Fruit fly (Drosophila melanogaster) whole organism, embryonic: ENCODE measurements around the gene msl-3.

Source experiments
- Aef1 ChIP-seq: fragments of 200-800 bp; sonication (Bioruptor generic); IDR thresholded peaks from 3 replicates; pipeline ENCODE4 v1.3.6; 2022; ENCODE audit warnings: missing biosample characterization, missing genetic modification characterization
- B-H2 ChIP-seq: fragments of 200-800 bp; sonication (Bioruptor generic); optimal IDR thresholded peaks from 2 replicates; lab custom pipeline; 2018; ENCODE audit warnings: missing biosample characterization, mild to moderate bottlenecking, missing genetic modification characterization
- Bgb ChIP-seq: fragments of 200-800 bp; sonication (Bioruptor generic); IDR thresholded peaks from 2 replicates; pipeline ENCODE4 v1.3.6; 2022; ENCODE audit warnings: missing biosample characterization, missing genetic modification characterization; ENCODE audit not compliant: partially characterized antibody
- CG10654 ChIP-seq: fragments of 200-800 bp; sonication (Bioruptor generic); optimal IDR thresholded peaks from 2 replicates; lab custom pipeline; 2016; ENCODE audit warnings: missing biosample characterization, missing genetic modification characterization
- CG11504 ChIP-seq: fragments of 200-800 bp; sonication (Bioruptor generic); optimal IDR thresholded peaks from 3 replicates; lab custom pipeline; 2019; ENCODE audit warnings: missing biosample characterization, mild to moderate bottlenecking, missing genetic modification characterization, moderate library complexity
- CG12299 ChIP-seq: fragments of 200-800 bp; sonication (Bioruptor generic); optimal IDR thresholded peaks from 2 replicates; lab custom pipeline; 2018; ENCODE audit warnings: missing biosample characterization, mild to moderate bottlenecking, missing genetic modification characterization
- CG12659 ChIP-seq: fragments of 200-800 bp; sonication (Bioruptor generic); optimal IDR thresholded peaks from 3 replicates; lab custom pipeline; 2017; ENCODE audit warnings: mild to moderate bottlenecking, missing biosample characterization, missing genetic modification reagents, missing genetic modification characterization
- CG13287 ChIP-seq: fragments of 200-800 bp; sonication (Bioruptor generic); IDR thresholded peaks from 2 replicates; pipeline ENCODE4 v1.3.6; 2022; ENCODE audit warnings: missing biosample characterization, missing genetic modification characterization; ENCODE audit not compliant: partially characterized antibody
- CG15514 ChIP-seq: fragments of 200-800 bp; sonication (Bioruptor generic); optimal IDR thresholded peaks from 3 replicates; lab custom pipeline; 2017; ENCODE audit warnings: missing biosample characterization, missing genetic modification characterization, mild to moderate bottlenecking, moderate library complexity, missing genetic modification reagents
- CG32767 ChIP-seq: fragments of 200-800 bp; sonication (Bioruptor generic); IDR thresholded peaks from 2 replicates; pipeline ENCODE4 v1.3.6; 2022; ENCODE audit warnings: missing biosample characterization, missing genetic modification characterization
- CG34224 ChIP-seq: fragments of 200-800 bp; sonication (Bioruptor generic); IDR thresholded peaks from 3 replicates; pipeline ENCODE4 v1.3.6; 2022; ENCODE audit warnings: missing biosample characterization, missing genetic modification characterization; ENCODE audit not compliant: partially characterized antibody
- CG34422 ChIP-seq: fragments of 200-800 bp; sonication (Bioruptor generic); IDR thresholded peaks from 3 replicates; pipeline ENCODE4 v1.3.6; 2022; ENCODE audit warnings: missing biosample characterization, missing genetic modification characterization
- CG3847 ChIP-seq: fragments of 200-800 bp; sonication (Bioruptor generic); IDR thresholded peaks from 2 replicates; pipeline ENCODE4 v1.3.6; 2022; ENCODE audit warnings: missing biosample characterization, missing genetic modification characterization
- CG42726 ChIP-seq: fragments of 200-800 bp; sonication (Bioruptor generic); IDR thresholded peaks from 2 replicates; pipeline ENCODE4 v1.3.6; 2022; ENCODE audit warnings: missing biosample characterization, missing genetic modification characterization; ENCODE audit not compliant: partially characterized antibody
- CG6791 ChIP-seq: fragments of 200-800 bp; sonication (Bioruptor generic); IDR thresholded peaks from 3 replicates; pipeline ENCODE4 v1.3.6; 2022; ENCODE audit warnings: missing biosample characterization, missing genetic modification characterization; ENCODE audit not compliant: partially characterized antibody
- CG9797 ChIP-seq: fragments of 200-800 bp; sonication (Bioruptor generic); optimal IDR thresholded peaks from 3 replicates; lab custom pipeline; 2018; ENCODE audit warnings: missing biosample characterization, mild to moderate bottlenecking, missing genetic modification characterization
- CG9817 ChIP-seq: fragments of 200-800 bp; sonication (Bioruptor generic); optimal IDR thresholded peaks from 2 replicates; lab custom pipeline; 2018; ENCODE audit warnings: missing biosample characterization, mild to moderate bottlenecking, missing genetic modification characterization, moderate library complexity
- Dbx ChIP-seq: fragments of 200-800 bp; sonication (Bioruptor generic); IDR thresholded peaks from 3 replicates; pipeline ENCODE4 v1.3.6; 2022; ENCODE audit warnings: missing biosample characterization, missing genetic modification characterization
- Dp ChIP-seq: fragments of 200-800 bp; sonication (Bioruptor generic); optimal IDR thresholded peaks from 2 replicates; lab custom pipeline; 2018; ENCODE audit warnings: missing biosample characterization, mild to moderate bottlenecking, missing genetic modification characterization, moderate library complexity
- E2f2 ChIP-seq: fragments of 200-800 bp; sonication (Bioruptor generic); IDR thresholded peaks from 2 replicates; pipeline ENCODE4 v1.3.6; 2022; ENCODE audit warnings: missing biosample characterization, missing genetic modification characterization
- Jarid2 ChIP-seq: fragments of 200-800 bp; sonication (Bioruptor generic); optimal IDR thresholded peaks from 3 replicates; lab custom pipeline; 2017; ENCODE audit warnings: mild to moderate bottlenecking, missing biosample characterization, missing genetic modification reagents, missing genetic modification characterization
- MESR4 ChIP-seq: fragments of 200-800 bp; sonication (Bioruptor generic); optimal IDR thresholded peaks from 2 replicates; lab custom pipeline; 2018; ENCODE audit warnings: missing biosample characterization, mild to moderate bottlenecking, missing genetic modification characterization, moderate library complexity
- Med ChIP-seq: fragments of 200-800 bp; sonication (Bioruptor generic); peaks from one replicate; lab custom pipeline; 2016; ENCODE audit warnings: missing biosample characterization, missing genetic modification characterization, mild to moderate bottlenecking, inconsistent platforms, moderate library complexity
- Meics ChIP-seq: fragments of 200-800 bp; sonication (Bioruptor generic); optimal IDR thresholded peaks from 2 replicates; lab custom pipeline; 2017; ENCODE audit warnings: missing biosample characterization, mild to moderate bottlenecking, missing genetic modification characterization
- NC2β ChIP-seq: fragments of 200-800 bp; sonication (Bioruptor generic); optimal IDR thresholded peaks from 2 replicates; lab custom pipeline; 2016; ENCODE audit warnings: missing biosample characterization, missing genetic modification characterization
- Scr ChIP-seq: fragments of 200-800 bp; sonication (Bioruptor generic); IDR thresholded peaks from 2 replicates; pipeline ENCODE4 v1.3.6; 2022; ENCODE audit warnings: missing biosample characterization, missing genetic modification characterization; ENCODE audit not compliant: partially characterized antibody
- Tbp ChIP-seq: fragments of >200 bp; optimal IDR thresholded peaks from 2 replicates; lab custom pipeline; 2018; ENCODE audit warnings: missing biosample characterization, missing genetic modification characterization
- Trl ChIP-seq, 3 experiments: fragments of >200 bp in 2 of 3; fragments of 200-800 bp in 1 of 3; sonication (Bioruptor generic) in 1 of 3; optimal IDR thresholded peaks; 2 replicates in 1 of 3; 3 replicates in 2 of 3; lab custom pipeline; 2016 to 2017; ENCODE audit warnings: missing biosample characterization in 1 of 3, missing genetic modification characterization in 1 of 3
- YL-1 ChIP-seq: fragments of 200-800 bp; sonication (Bioruptor generic); optimal IDR thresholded peaks from 3 replicates; lab custom pipeline; 2017; ENCODE audit warnings: missing biosample characterization, mild to moderate bottlenecking, missing genetic modification characterization
- amos ChIP-seq: fragments of 200-800 bp; sonication (Bioruptor generic); IDR thresholded peaks from 2 replicates; pipeline ENCODE4 v1.3.6; 2022; ENCODE audit warnings: missing biosample characterization, missing genetic modification characterization; ENCODE audit not compliant: partially characterized antibody
- ara ChIP-seq: fragments of 200-800 bp; sonication (Bioruptor generic); IDR thresholded peaks from 2 replicates; pipeline ENCODE4 v1.3.6; 2022; ENCODE audit warnings: missing biosample characterization, missing genetic modification characterization
- ato ChIP-seq: fragments of 200-800 bp; sonication (Bioruptor generic); IDR thresholded peaks from 2 replicates; pipeline ENCODE4 v1.3.6; 2022; ENCODE audit warnings: missing biosample characterization, missing genetic modification characterization; ENCODE audit not compliant: partially characterized antibody
- bbx ChIP-seq: fragments of 200-800 bp; sonication (Bioruptor generic); IDR thresholded peaks from 2 replicates; pipeline ENCODE4 v1.3.6; 2022; ENCODE audit warnings: missing biosample characterization, missing genetic modification characterization; ENCODE audit not compliant: partially characterized antibody
- chinmo ChIP-seq: fragments of 200-800 bp; sonication (Bioruptor generic); IDR thresholded peaks from 4 replicates; pipeline ENCODE4 v1.3.6; 2022; ENCODE audit warnings: missing biosample characterization, missing genetic modification characterization; ENCODE audit not compliant: partially characterized antibody
- chm ChIP-seq: fragments of 200-800 bp; sonication (Bioruptor generic); IDR thresholded peaks from 2 replicates; pipeline ENCODE4 v1.3.6; 2022; ENCODE audit warnings: missing biosample characterization, missing genetic modification characterization
- ci ChIP-seq: fragments of 200-800 bp; sonication (Bioruptor generic); IDR thresholded peaks from 3 replicates; pipeline ENCODE4 v1.3.6; 2022; ENCODE audit warnings: missing biosample characterization, missing genetic modification characterization
- ewg ChIP-seq: fragments of 200-800 bp; sonication (Bioruptor generic); optimal IDR thresholded peaks from 3 replicates; lab custom pipeline; 2017; ENCODE audit warnings: mild to moderate bottlenecking, missing biosample characterization, missing genetic modification reagents, missing genetic modification characterization
- gfzf ChIP-seq: fragments of 200-800 bp; sonication (Bioruptor generic); optimal IDR thresholded peaks from 2 replicates; lab custom pipeline; 2016; ENCODE audit warnings: missing biosample characterization, mild to moderate bottlenecking, missing genetic modification characterization, moderate library complexity
- insv ChIP-seq, 2 experiments: fragments of 200-800 bp; sonication (Bioruptor generic); optimal IDR thresholded peaks; 3 replicates each; lab custom pipeline; 2016 to 2018; ENCODE audit warnings: missing biosample characterization in 2 of 2, missing genetic modification characterization in 2 of 2
- lab ChIP-seq: fragments of 200-800 bp; sonication (Bioruptor generic); optimal IDR thresholded peaks from 3 replicates; lab custom pipeline; 2017; ENCODE audit warnings: missing biosample characterization, missing genetic modification characterization, mild to moderate bottlenecking, moderate library complexity, missing genetic modification reagents
- luna ChIP-seq: fragments of 200-800 bp; sonication (Bioruptor generic); optimal IDR thresholded peaks from 2 replicates; lab custom pipeline; 2016; ENCODE audit warnings: missing biosample characterization, missing genetic modification characterization
- pzg ChIP-seq: fragments of 200-800 bp; sonication (Bioruptor generic); optimal IDR thresholded peaks from 3 replicates; lab custom pipeline; 2018; ENCODE audit warnings: missing biosample characterization, mild to moderate bottlenecking, missing genetic modification characterization, moderate library complexity
- row ChIP-seq: fragments of 200-800 bp; sonication (Bioruptor generic); IDR thresholded peaks from 3 replicates; pipeline ENCODE4 v1.3.6; 2022; ENCODE audit warnings: missing biosample characterization, missing genetic modification characterization
- scrt ChIP-seq: fragments of 200-800 bp; sonication (Bioruptor generic); optimal IDR thresholded peaks from 2 replicates; lab custom pipeline; 2018; ENCODE audit warnings: missing biosample characterization, mild to moderate bottlenecking, missing genetic modification characterization, moderate library complexity
- sens ChIP-seq: fragments of 200-800 bp; sonication (Bioruptor generic); peaks from one replicate; lab custom pipeline; 2016; ENCODE audit warnings: missing biosample characterization, missing genetic modification characterization
- trh ChIP-seq: fragments of 200-800 bp; sonication (Bioruptor generic); optimal IDR thresholded peaks from 2 replicates; lab custom pipeline; 2016; ENCODE audit warnings: missing biosample characterization, missing genetic modification characterization
- zfh1 ChIP-seq: fragments of 200-800 bp; sonication (Bioruptor generic); IDR thresholded peaks from 3 replicates; pipeline ENCODE4 v1.3.6; 2022; ENCODE audit warnings: missing biosample characterization, missing genetic modification characterization

msl-3 gene

DNA sequence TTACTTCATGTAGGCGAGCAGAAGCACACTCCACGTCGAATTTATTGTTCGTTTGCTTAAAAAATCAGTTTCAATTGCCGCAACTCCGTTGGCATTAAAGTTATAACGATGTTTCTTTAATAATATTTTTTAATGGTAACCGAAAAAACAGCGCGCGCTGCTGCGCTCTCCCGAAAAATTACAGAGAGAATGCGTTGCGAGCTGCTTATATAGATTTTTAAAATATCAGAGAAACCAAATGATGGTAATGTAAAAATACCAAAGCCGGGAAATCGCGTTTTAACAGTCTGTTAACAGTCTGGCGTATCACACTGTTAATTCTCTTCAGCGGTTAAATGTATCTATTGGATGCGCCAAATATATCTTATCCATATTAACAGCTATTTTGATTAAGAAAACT lies 31.6 kb upstream of the msl-3 start, which contains the start of gene corn (continued):
- TF ChIP-seq ci (peak; percentile 13; the same call in 1 of the 3 replicates), YL-1 (GFP tag; lab: Kevin White, UChicago) (peak; percentile 14), CG6791 (GFP tag; lab: Robert Waterston, UW) (peak; percentile 36; the same call in 2 of the 3 replicates), CG13287 (GFP tag; lab: Robert Waterston, UW) (0 out of 2 replicates have a peak, but pooled peaks have one; percentile 38), CG42726 (GFP tag; lab: Robert Waterston, UW) (peak; percentile 42; the same call in 1 of the 2 replicates), bbx (GFP tag; lab: Robert Waterston, UW) (peak; percentile 40; the same call in 1 of the 2 replicates), Dbx (GFP tag; lab: Robert Waterston, UW) (0 out of 3 replicates have a peak, but pooled peaks have one; percentile 23), ara (GFP tag; lab: Robert Waterston, UW) (no peak), NC2β (GFP tag; lab: Kevin White, UChicago) (no peak), chinmo (GFP tag; lab: Robert Waterston, UW) (0 out of 4 replicates have a peak, but pooled peaks have one; percentile 69), B-H2 (peak; percentile 0), CG32767 (GFP tag; lab: Robert Waterston, UW) (no peak), ato (GFP tag; lab: Robert Waterston, UW) (peak; percentile 20; the same call in 1 of the 2 replicates), Tbp (peak; percentile 29), scrt (GFP tag; lab: Kevin White, UChicago) (peak; percentile 24), lab (GFP tag; lab: Kevin White, UChicago) (peak; percentile 14), CG12299 (tag; lab: Kevin White, UChicago) (peak; percentile 22), Jarid2 (GFP tag; lab: Kevin White, UChicago) (peak; percentile 87), Med (GFP tag; lab: Kevin White, UChicago) (peak; percentile 72), pzg (peak; percentile 38), Scr (GFP tag; lab: Robert Waterston, UW) (0 out of 2 replicates have a peak, but pooled peaks have one; percentile 8), insv (GFP tag; optimal IDR thresholded peaks at IDR 0.05; lab: Kevin White, UChicago) (no peak), trh (GFP tag; lab: Kevin White, UChicago) (no peak), E2f2 (GFP tag; lab: Robert Waterston, UW) (peak; percentile 47; the same call in 1 of the 2 replicates), CG11504 (peak; percentile 29), Aef1 (GFP tag; lab: Robert Waterston, UW) (no peak), CG9797 (GFP tag; lab: Kevin White, UChicago) (peak; percentile 26), Dp (GFP tag; lab: Kevin White, UChicago) (peak; percentile 39), CG3847 (no peak), Bgb (GFP tag; lab: Robert Waterston, UW) (peak; percentile 37; the same call in 1 of the 2 replicates), zfh1 (GFP tag; lab: Robert Waterston, UW) (0 out of 3 replicates have a peak, but pooled peaks have one; percentile 35), CG9817 (tag; lab: Kevin White, UChicago) (peak; percentile 3), CG10654 (no peak), MESR4 (GFP tag; lab: Kevin White, UChicago) (peak; percentile 7), CG34224 (0 out of 3 replicates have a peak, but pooled peaks have one; percentile 15), luna (GFP tag; lab: Kevin White, UChicago) (no peak), Meics (GFP tag; lab: Kevin White, UChicago) (peak; percentile 23), Trl (optimal IDR thresholded peaks at IDR 0.05; lab: Kevin White, UChicago) (peak; percentile 46 to 52), Trl (GFP tag; optimal IDR thresholded peaks at IDR 0.05; lab: Kevin White, UChicago) (no peak), ewg (GFP tag; lab: Kevin White, UChicago) (peak; percentile 4), CG12659 (GFP tag; lab: Kevin White, UChicago) (peak; percentile 26), CG34422 (GFP tag; lab: Robert Waterston, UW) (peak; percentile 25; the same call in 1 of the 3 replicates), row (GFP tag; lab: Robert Waterston, UW) (peak; percentile 20; the same call in 1 of the 3 replicates), amos (GFP tag; lab: Robert Waterston, UW) (peak; percentile 42; the same call in 1 of the 2 replicates), gfzf (GFP tag; lab: Kevin White, UChicago) (peak; percentile 71), chm (GFP tag; lab: Robert Waterston, UW) (peak; percentile 62), CG15514 (GFP tag; lab: Kevin White, UChicago) (peak; percentile 11), sens (GFP tag; lab: Kevin White, UChicago) (peak; percentile 90)
